Fruit fly (Drosophila melanogaster) whole organism, embryonic: Measurements from ENCODE around the gene Edg91.

ENCODE experiments used
- Bdp1 ChIP-seq: fragments of 200-800 bp; sonication (Bioruptor generic); optimal IDR thresholded peaks from 3 replicates; lab custom pipeline; 2016; ENCODE audit warnings: missing biosample characterization, missing genetic modification characterization
- CG11696 ChIP-seq: fragments of 200-800 bp; sonication (Bioruptor generic); IDR thresholded peaks from 2 replicates; pipeline ENCODE4 v1.3.6; 2022; ENCODE audit warnings: missing biosample characterization, missing genetic modification characterization
- CG14014 ChIP-seq: fragments of 200-800 bp; sonication (Bioruptor generic); IDR thresholded peaks from 2 replicates; pipeline ENCODE4 v1.3.6; 2022; ENCODE audit warnings: missing biosample characterization, missing genetic modification characterization
- CG15073 ChIP-seq: fragments of 200-800 bp; sonication (Bioruptor generic); optimal IDR thresholded peaks from 2 replicates; lab custom pipeline; 2016; ENCODE audit warnings: missing biosample characterization, missing genetic modification characterization
- CG15696 ChIP-seq: fragments of 200-800 bp; sonication (Bioruptor generic); optimal IDR thresholded peaks from 2 replicates; lab custom pipeline; 2019; ENCODE audit warnings: missing biosample characterization, mild to moderate bottlenecking, missing genetic modification characterization, moderate library complexity
- CG16815 ChIP-seq: fragments of 200-800 bp; sonication (Bioruptor generic); optimal IDR thresholded peaks from 3 replicates; lab custom pipeline; 2017; ENCODE audit warnings: missing biosample characterization, mild to moderate bottlenecking, missing genetic modification characterization
- CG17568 ChIP-seq: fragments of 200-800 bp; sonication (Bioruptor generic); optimal IDR thresholded peaks from 2 replicates; lab custom pipeline; 2018; ENCODE audit warnings: missing biosample characterization, mild to moderate bottlenecking, missing genetic modification characterization, moderate library complexity
- CG18599 ChIP-seq: fragments of 200-800 bp; sonication (Bioruptor generic); optimal IDR thresholded peaks from 3 replicates; lab custom pipeline; 2017; ENCODE audit warnings: missing biosample characterization, missing genetic modification characterization, mild to moderate bottlenecking, moderate library complexity, missing genetic modification reagents
- CG2202 ChIP-seq: fragments of 200-800 bp; sonication (Bioruptor generic); optimal IDR thresholded peaks from 2 replicates; lab custom pipeline; 2018; ENCODE audit warnings: missing biosample characterization, mild to moderate bottlenecking, missing genetic modification characterization
- CG31224 ChIP-seq: fragments of 200-800 bp; sonication (Bioruptor generic); IDR thresholded peaks from 2 replicates; pipeline ENCODE4 v1.3.6; 2022; ENCODE audit warnings: missing biosample characterization, missing genetic modification characterization
- CG34376 ChIP-seq: fragments of 200-800 bp; sonication (Bioruptor generic); optimal IDR thresholded peaks from 2 replicates; lab custom pipeline; 2018; ENCODE audit warnings: missing biosample characterization, mild to moderate bottlenecking, missing genetic modification characterization
- CG43689 ChIP-seq: fragments of 200-800 bp; sonication (Bioruptor generic); IDR thresholded peaks from 2 replicates; pipeline ENCODE4 v1.3.6; 2022; ENCODE audit warnings: missing biosample characterization, missing genetic modification characterization
- CG5245 ChIP-seq: fragments of 200-800 bp; sonication (Bioruptor generic); optimal IDR thresholded peaks from 3 replicates; lab custom pipeline; 2016; ENCODE audit warnings: missing biosample characterization, missing genetic modification characterization
- CG8359 ChIP-seq: fragments of 200-800 bp; sonication (Bioruptor generic); optimal IDR thresholded peaks from 2 replicates; lab custom pipeline; 2017; ENCODE audit warnings: missing biosample characterization, mild to moderate bottlenecking, missing genetic modification characterization, borderline replicate concordance
- CG8924 ChIP-seq: fragments of 200-800 bp; optimal IDR thresholded peaks from 3 replicates; lab custom pipeline; 2019; ENCODE audit warnings: missing biosample characterization, mild to moderate bottlenecking, missing genetic modification characterization, moderate library complexity
- CG9609 ChIP-seq: fragments of 200-800 bp; sonication (Bioruptor generic); optimal IDR thresholded peaks from 3 replicates; lab custom pipeline; 2016; ENCODE audit warnings: missing biosample characterization, missing genetic modification characterization
- CG9932 ChIP-seq: fragments of 200-800 bp; sonication (Bioruptor generic); IDR thresholded peaks from 2 replicates; pipeline ENCODE4 v1.3.6; 2022; ENCODE audit warnings: missing biosample characterization, missing genetic modification characterization
- CkIIα-i1 ChIP-seq: fragments of 200-800 bp; sonication (Bioruptor generic); IDR thresholded peaks from 2 replicates; pipeline ENCODE4 v1.3.6; 2022; ENCODE audit warnings: missing biosample characterization, missing genetic modification characterization
- CoRest ChIP-seq: fragments of 200-800 bp; sonication (Bioruptor generic); optimal IDR thresholded peaks from 3 replicates; lab custom pipeline; 2018; ENCODE audit warnings: missing biosample characterization, mild to moderate bottlenecking, missing genetic modification characterization, moderate library complexity
- D ChIP-seq, 2 experiments: fragments of 200-800 bp in 1 of 2; fragments of >200 bp in 1 of 2; sonication (Bioruptor generic) in 1 of 2; optimal IDR thresholded peaks; 2 replicates in 1 of 2; 3 replicates in 1 of 2; lab custom pipeline; 2017; ENCODE audit warnings: mild to moderate bottlenecking in 1 of 2, missing biosample characterization in 1 of 2, missing genetic modification characterization in 1 of 2, missing genetic modification reagents in 1 of 2
- Dip2 ChIP-seq: fragments of 200-800 bp; sonication (Bioruptor generic); IDR thresholded peaks from 2 replicates; pipeline ENCODE4 v1.3.6; 2022; ENCODE audit warnings: missing biosample characterization, missing genetic modification characterization
- Eip74EF ChIP-seq, 2 experiments: fragments of 200-800 bp in 1 of 2; fragments of >200 bp in 1 of 2; sonication (Bioruptor generic) in 1 of 2; optimal IDR thresholded peaks; 2 replicates each; lab custom pipeline; 2017 to 2019; ENCODE audit warnings: missing biosample characterization in 2 of 2, missing genetic modification characterization in 2 of 2, mild to moderate bottlenecking in 1 of 2, moderate library complexity in 1 of 2
- Fer1 ChIP-seq: fragments of 200-800 bp; sonication (Bioruptor generic); optimal IDR thresholded peaks from 2 replicates; lab custom pipeline; 2017; ENCODE audit warnings: missing biosample characterization, mild to moderate bottlenecking, missing genetic modification characterization
- HLH54F ChIP-seq: fragments of 200-800 bp; sonication (Bioruptor generic); optimal IDR thresholded peaks from 3 replicates; lab custom pipeline; 2016; ENCODE audit warnings: missing biosample characterization, missing genetic modification characterization
- HmgD ChIP-seq: fragments of 200-800 bp; sonication (Bioruptor generic); optimal IDR thresholded peaks from 3 replicates; lab custom pipeline; 2016; ENCODE audit warnings: missing biosample characterization, missing genetic modification characterization
- HmgZ ChIP-seq: fragments of 200-800 bp; sonication (Bioruptor generic); optimal IDR thresholded peaks from 2 replicates; lab custom pipeline; 2018; ENCODE audit warnings: missing biosample characterization, mild to moderate bottlenecking, missing genetic modification characterization
- Jarid2 ChIP-seq: fragments of 200-800 bp; sonication (Bioruptor generic); optimal IDR thresholded peaks from 3 replicates; lab custom pipeline; 2017; ENCODE audit warnings: mild to moderate bottlenecking, missing biosample characterization, missing genetic modification reagents, missing genetic modification characterization
- Lpt ChIP-seq: fragments of >200 bp; optimal IDR thresholded peaks from 2 replicates; lab custom pipeline; 2018; ENCODE audit warnings: missing biosample characterization, missing genetic modification characterization
- Myb ChIP-seq: fragments of 200-800 bp; sonication (Bioruptor generic); optimal IDR thresholded peaks from 2 replicates; lab custom pipeline; 2016; ENCODE audit warnings: missing biosample characterization, missing genetic modification characterization
- Sox100B ChIP-seq: fragments of 200-800 bp; sonication (Bioruptor generic); optimal IDR thresholded peaks from 3 replicates; lab custom pipeline; 2018; ENCODE audit warnings: missing biosample characterization, mild to moderate bottlenecking, missing genetic modification characterization
- Sry-δ ChIP-seq: fragments of 200-800 bp; sonication (Bioruptor generic); optimal IDR thresholded peaks from 2 replicates; lab custom pipeline; 2016; ENCODE audit warnings: missing biosample characterization, missing genetic modification characterization
- Taf1 ChIP-seq: fragments of 200-800 bp; sonication (Bioruptor generic); IDR thresholded peaks from 2 replicates; pipeline ENCODE4 v1.3.6; 2022; ENCODE audit warnings: missing biosample characterization, missing genetic modification characterization
- ac ChIP-seq: fragments of 200-800 bp; sonication (Bioruptor generic); optimal IDR thresholded peaks from 3 replicates; lab custom pipeline; 2017; ENCODE audit warnings: missing biosample characterization, mild to moderate bottlenecking, missing genetic modification characterization
- br ChIP-seq: fragments of >200 bp; optimal IDR thresholded peaks from 2 replicates; lab custom pipeline; 2017
- bsh ChIP-seq, 2 experiments: fragments of 200-800 bp; sonication (Bioruptor generic); optimal IDR thresholded peaks; 2 replicates each; lab custom pipeline; 2017 to 2018; ENCODE audit warnings: mild to moderate bottlenecking in 2 of 2, missing biosample characterization in 2 of 2, missing genetic modification characterization in 2 of 2, moderate library complexity in 1 of 2
- chn ChIP-seq: fragments of 200-800 bp; sonication (Bioruptor generic); optimal IDR thresholded peaks from 2 replicates; lab custom pipeline; 2016; ENCODE audit warnings: missing biosample characterization, missing genetic modification characterization
- crol ChIP-seq: fragments of 200-800 bp; sonication (Bioruptor generic); IDR thresholded peaks from 2 replicates; pipeline ENCODE4 v1.3.6; 2022; ENCODE audit warnings: missing biosample characterization, missing genetic modification characterization
- dpn ChIP-seq, 2 experiments: fragments of 200-800 bp; sonication (Bioruptor generic); optimal IDR thresholded peaks; 3 replicates each; lab custom pipeline; 2016; ENCODE audit warnings: missing biosample characterization in 2 of 2, missing genetic modification characterization in 2 of 2
- gcm ChIP-seq: fragments of 200-800 bp; sonication (Bioruptor generic); optimal IDR thresholded peaks from 2 replicates; lab custom pipeline; 2019; ENCODE audit warnings: missing biosample characterization, mild to moderate bottlenecking, missing genetic modification characterization, moderate library complexity
- insv ChIP-seq, 2 experiments: fragments of 200-800 bp; sonication (Bioruptor generic); optimal IDR thresholded peaks; 3 replicates each; lab custom pipeline; 2016 to 2018; ENCODE audit warnings: missing biosample characterization in 2 of 2, missing genetic modification characterization in 2 of 2
- ken ChIP-seq: fragments of 200-800 bp; sonication (Bioruptor generic); IDR thresholded peaks from 3 replicates; pipeline ENCODE4 v1.3.6; 2022; ENCODE audit warnings: missing biosample characterization, missing genetic modification characterization
- mirr ChIP-seq: fragments of 200-800 bp; sonication (Bioruptor generic); optimal IDR thresholded peaks from 3 replicates; lab custom pipeline; 2018; ENCODE audit warnings: missing biosample characterization, mild to moderate bottlenecking, missing genetic modification characterization
- otp ChIP-seq: fragments of 200-800 bp; sonication (Bioruptor generic); IDR thresholded peaks from 3 replicates; pipeline ENCODE4, ENCODE4 v1.3.6; 2022; ENCODE audit warnings: missing biosample characterization, missing genetic modification characterization
- ranshi ChIP-seq: fragments of 200-800 bp; sonication (Bioruptor generic); IDR thresholded peaks from 2 replicates; pipeline ENCODE4 v1.3.6; 2022; ENCODE audit warnings: missing biosample characterization, missing genetic modification characterization
- slou ChIP-seq: fragments of 200-800 bp; sonication (Bioruptor generic); optimal IDR thresholded peaks from 3 replicates; lab custom pipeline; 2016; ENCODE audit warnings: missing biosample characterization, missing genetic modification characterization
- sob ChIP-seq: fragments of 200-800 bp; sonication (Bioruptor generic); IDR thresholded peaks from 2 replicates; pipeline ENCODE4 v1.3.6; 2022; ENCODE audit warnings: missing biosample characterization, missing genetic modification characterization
- vfl ChIP-seq: fragments of 200-800 bp; sonication (Bioruptor generic); optimal IDR thresholded peaks from 2 replicates; lab custom pipeline; 2016; ENCODE audit warnings: missing biosample characterization, missing genetic modification characterization
- vvl ChIP-seq: fragments of 200-800 bp; sonication (Bioruptor generic); IDR thresholded peaks from 2 replicates; pipeline ENCODE4 v1.3.6; 2022; ENCODE audit warnings: missing biosample characterization, missing genetic modification characterization
- wor ChIP-seq: fragments of 200-800 bp; sonication (Bioruptor generic); IDR thresholded peaks from 2 replicates; pipeline ENCODE4 v1.3.6; 2022; ENCODE audit warnings: missing biosample characterization, missing genetic modification characterization

Edg91 gene

dm6 chr3R:17617121-17617975 lies 6.0 kb upstream of the Edg91 start (continued):
- TF ChIP-seq CG8924 (no peak), CoRest (tag; lab: Kevin White, UChicago) (no peak), sob (0 out of 2 replicates have a peak, but pooled peaks have one; percentile 14), D (optimal IDR thresholded peaks at IDR 0.05; lab: Kevin White, UChicago) (no peak), D (GFP tag; optimal IDR thresholded peaks at IDR 0.05; lab: Kevin White, UChicago) (no peak), CG14014 (GFP tag; lab: Robert Waterston, UW) (no peak), mirr (GFP tag; lab: Kevin White, UChicago) (no peak), CG5245 (GFP tag; lab: Kevin White, UChicago) (no peak), Lpt (no peak), crol (GFP tag; lab: Robert Waterston, UW) (no peak), br (lab: Kevin White, UChicago) (no peak), otp (GFP tag; lab: Robert Waterston, UW) (no peak), CG43689 (GFP tag; lab: Robert Waterston, UW) (no peak), CG18599 (GFP tag; lab: Kevin White, UChicago) (no peak), CG17568 (GFP tag; lab: Kevin White, UChicago) (peak; percentile 39), chn (GFP tag; lab: Kevin White, UChicago) (no peak), ken (GFP tag; lab: Robert Waterston, UW) (no peak; the same call in 2 of the 3 replicates), HmgZ (tag; lab: Kevin White, UChicago) (peak; percentile 46), CG9932 (GFP tag; lab: Robert Waterston, UW) (peak; percentile 53), CG15696 (tag; lab: Kevin White, UChicago) (peak; percentile 20), Jarid2 (GFP tag; lab: Kevin White, UChicago) (no peak), gcm (peak; percentile 3), CG16815 (GFP tag; lab: Kevin White, UChicago) (no peak), HmgD (GFP tag; lab: Kevin White, UChicago) (peak; percentile 28), CG2202 (no peak), Eip74EF (GFP tag; optimal IDR thresholded peaks at IDR 0.05; lab: Kevin White, UChicago) (no peak), Dip2 (GFP tag; lab: Robert Waterston, UW) (peak; percentile 96), CG31224 (GFP tag; lab: Robert Waterston, UW) (no peak), vvl (GFP tag; lab: Robert Waterston, UW) (peak; percentile 38; the same call in 1 of the 2 replicates), insv (GFP tag; optimal IDR thresholded peaks at IDR 0.05; lab: Kevin White, UChicago) (peak in 1 of 2 experiments; percentile 14), vfl (GFP tag; lab: Kevin White, UChicago) (no peak), ac (GFP tag; lab: Kevin White, UChicago) (no peak), Fer1 (GFP tag; lab: Kevin White, UChicago) (peak; percentile 50), CkIIα-i1 (no peak), CG11696 (GFP tag; lab: Robert Waterston, UW) (no peak), ranshi (GFP tag; lab: Robert Waterston, UW) (no peak), CG8359 (GFP tag; lab: Kevin White, UChicago) (no peak), Bdp1 (GFP tag; lab: Kevin White, UChicago) (peak; percentile 97), slou (GFP tag; lab: Kevin White, UChicago) (no peak), Sox100B (GFP tag; lab: Kevin White, UChicago) (peak; percentile 26), CG15073 (GFP tag; lab: Kevin White, UChicago) (no peak), HLH54F (GFP tag; lab: Kevin White, UChicago) (no peak), dpn (GFP tag; optimal IDR thresholded peaks at IDR 0.05; lab: Kevin White, UChicago) (peak; percentile 23 to 27), wor (GFP tag; lab: Robert Waterston, UW) (no peak), Taf1 (GFP tag; lab: Robert Waterston, UW) (no peak), Myb (GFP tag; lab: Kevin White, UChicago) (peak; percentile 3), bsh (GFP tag; optimal IDR thresholded peaks at IDR 0.05; lab: Kevin White, UChicago) (no peak), Sry-δ (GFP tag; lab: Kevin White, UChicago) (no peak), CG34376 (peak; percentile 63), CG9609 (GFP tag; lab: Kevin White, UChicago) (no peak)
